Worm (Caenorhabditis elegans) whole organism, late embryonic: Measurements from ENCODE around the gene srw-23.

Experiments used
- C08G9.2 ChIP-seq: sonication (generic microtip); optimal IDR thresholded peaks from 2 replicates; lab custom pipeline; 2016; ENCODE audit warnings: mild to moderate bottlenecking, missing genetic modification characterization, moderate library complexity, missing compliant biosample characterization
- C38D4.7 ChIP-seq: fragments of 200-800 bp; sonication (Bioruptor generic); optimal IDR thresholded peaks from 2 replicates; lab custom pipeline; 2018; ENCODE audit warnings: mild to moderate bottlenecking, missing genetic modification characterization, moderate library complexity, missing compliant biosample characterization
- ahr-1 ChIP-seq: sonication (generic microtip); optimal IDR thresholded peaks from 2 replicates; lab custom pipeline; 2016; ENCODE audit warnings: missing genetic modification characterization, missing compliant biosample characterization
- ama-1 ChIP-seq: fragments of 150-350 bp; optimal IDR thresholded peaks from 2 replicates; lab custom pipeline; 2014
- ceh-2 ChIP-seq: sonication (generic microtip); optimal IDR thresholded peaks from 2 replicates; lab custom pipeline; 2016; ENCODE audit warnings: missing genotype, missing genetic modification characterization, missing compliant biosample characterization
- ceh-22 ChIP-seq: sonication (generic microtip); optimal IDR thresholded peaks from 2 replicates; lab custom pipeline; 2017; ENCODE audit warnings: missing biosample characterization, missing genetic modification characterization
- ceh-24 ChIP-seq: sonication (generic microtip); optimal IDR thresholded peaks from 2 replicates; lab custom pipeline; 2016; ENCODE audit warnings: mild to moderate bottlenecking, missing genetic modification characterization, missing compliant biosample characterization
- ceh-31 ChIP-seq: sonication (generic microtip); optimal IDR thresholded peaks from 2 replicates; lab custom pipeline; 2016; ENCODE audit warnings: missing genetic modification characterization, missing compliant biosample characterization
- ceh-48 ChIP-seq: sonication (generic microtip); optimal IDR thresholded peaks from 2 replicates; lab custom pipeline; 2016; ENCODE audit warnings: missing genetic modification characterization, inconsistent platforms, missing compliant biosample characterization
- ceh-9 ChIP-seq: sonication (generic microtip); optimal IDR thresholded peaks from 2 replicates; lab custom pipeline; 2016; ENCODE audit warnings: mild to moderate bottlenecking, missing genetic modification characterization, inconsistent platforms, missing compliant biosample characterization
- elt-2 ChIP-seq: sonication (generic microtip); optimal IDR thresholded peaks from 2 replicates; lab custom pipeline; 2016; ENCODE audit warnings: missing genetic modification reagents, missing genetic modification characterization, missing compliant biosample characterization
- elt-4 ChIP-seq: sonication (generic microtip); optimal IDR thresholded peaks from 2 replicates; lab custom pipeline; 2016; ENCODE audit warnings: missing genetic modification characterization, missing compliant biosample characterization
- eyg-1 ChIP-seq: sonication (generic microtip); optimal IDR thresholded peaks from 2 replicates; lab custom pipeline; 2016; ENCODE audit warnings: missing genotype, missing genetic modification characterization, missing compliant biosample characterization
- fax-1 ChIP-seq: sonication (generic microtip); optimal IDR thresholded peaks from 2 replicates; lab custom pipeline; 2016; ENCODE audit warnings: missing genotype, missing genetic modification characterization, missing compliant biosample characterization
- gmeb-2 ChIP-seq: sonication (generic microtip); optimal IDR thresholded peaks from 2 replicates; lab custom pipeline; 2016; ENCODE audit warnings: missing genetic modification characterization, inconsistent platforms, missing compliant biosample characterization
- hlh-13 ChIP-seq: fragments of 200-800 bp; sonication (Bioruptor generic); optimal IDR thresholded peaks from 2 replicates; lab custom pipeline; 2018; ENCODE audit warnings: mild to moderate bottlenecking, missing genetic modification characterization, missing compliant biosample characterization
- hlh-15 ChIP-seq: sonication (generic microtip); optimal IDR thresholded peaks from 2 replicates; lab custom pipeline; 2016; ENCODE audit warnings: missing genetic modification characterization, missing compliant biosample characterization
- hlh-8 ChIP-seq: sonication (generic microtip); optimal IDR thresholded peaks from 2 replicates; lab custom pipeline; 2016; ENCODE audit warnings: missing genotype, missing genetic modification characterization, missing compliant biosample characterization
- lin-11 ChIP-seq: fragments of 200-800 bp; sonication (Bioruptor generic); optimal IDR thresholded peaks from 2 replicates; lab custom pipeline; 2018; ENCODE audit warnings: mild to moderate bottlenecking, missing genetic modification characterization, missing compliant biosample characterization
- nfya-1 ChIP-seq: sonication (generic microtip); optimal IDR thresholded peaks from 2 replicates; lab custom pipeline; 2017; ENCODE audit warnings: missing genetic modification characterization, mild to moderate bottlenecking, missing compliant biosample characterization, antibody characterized with exemption, moderate library complexity
- nhr-11 ChIP-seq: fragments of 150-350 bp; optimal IDR thresholded peaks from 2 replicates; lab custom pipeline; 2014; ENCODE audit warnings: missing biosample characterization, missing genetic modification characterization
- pag-3 ChIP-seq: sonication (generic microtip); optimal IDR thresholded peaks from 2 replicates; lab custom pipeline; 2016; ENCODE audit warnings: missing compliant biosample characterization, missing genetic modification characterization, borderline replicate concordance
- pax-1 ChIP-seq: fragments of 150-350 bp; optimal IDR thresholded peaks from 2 replicates; lab custom pipeline; 2014; ENCODE audit warnings: missing biosample characterization, missing genetic modification characterization
- pha-2 ChIP-seq: sonication (generic microtip); optimal IDR thresholded peaks from 2 replicates; lab custom pipeline; 2017; ENCODE audit warnings: mild to moderate bottlenecking, missing genetic modification characterization, missing compliant biosample characterization
- sdc-2 ChIP-seq: sonication (generic microtip); optimal IDR thresholded peaks from 2 replicates; lab custom pipeline; 2016; ENCODE audit warnings: missing genotype, missing genetic modification characterization, missing compliant biosample characterization
- sox-4 ChIP-seq: sonication (generic microtip); optimal IDR thresholded peaks from 2 replicates; lab custom pipeline; 2017; ENCODE audit warnings: mild to moderate bottlenecking, missing genetic modification characterization, inconsistent platforms, missing compliant biosample characterization
- syd-9 ChIP-seq: sonication (generic microtip); optimal IDR thresholded peaks from 2 replicates; lab custom pipeline; 2016; ENCODE audit warnings: mild to moderate bottlenecking, missing genetic modification characterization, moderate library complexity, missing compliant biosample characterization
- tbx-2 ChIP-seq: sonication (generic microtip); optimal IDR thresholded peaks from 2 replicates; lab custom pipeline; 2016; ENCODE audit warnings: missing genetic modification characterization, missing compliant biosample characterization
- unc-42 ChIP-seq: sonication (generic microtip); optimal IDR thresholded peaks from 2 replicates; lab custom pipeline; 2016; ENCODE audit warnings: missing genotype, missing genetic modification characterization, missing compliant biosample characterization
- zip-5 ChIP-seq: sonication (generic microtip); optimal IDR thresholded peaks from 2 replicates; lab custom pipeline; 2016; ENCODE audit warnings: missing genetic modification characterization, missing compliant biosample characterization
- ztf-16 ChIP-seq: sonication (generic microtip); optimal IDR thresholded peaks from 2 replicates; lab custom pipeline; 2017; ENCODE audit warnings: missing genetic modification characterization, missing compliant biosample characterization

Gene srw-23

DNA sequence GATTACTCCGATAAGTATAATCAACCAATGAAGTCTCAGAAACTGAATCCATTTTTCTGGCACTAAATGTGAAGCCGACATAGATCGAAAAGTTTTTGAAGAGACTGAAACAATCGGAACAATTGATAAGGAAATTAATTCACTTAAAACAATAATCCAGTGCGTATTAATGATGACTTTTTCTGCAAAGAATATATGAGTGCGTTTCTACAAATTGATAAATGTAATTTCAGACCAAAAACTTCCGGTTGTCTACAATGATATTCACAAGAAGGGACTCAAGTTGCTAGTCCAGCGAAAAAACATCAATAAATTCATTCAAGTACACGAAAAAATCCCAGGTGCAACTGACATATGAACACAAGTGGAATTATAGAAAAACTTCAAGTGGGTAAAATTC is 4.0 kb upstream of the srw-23 start, which contains the start of gene clec-33:
Gene clec-33 (minus strand): TSS at position 101 of the 400 bp plus-strand sequence.
- no peak for TF ChIP-seq syd-9 (tag; lab: Kevin White, UChicago)
- no peak for TF ChIP-seq unc-42 (tag; lab: Kevin White, UChicago)
- no peak for TF ChIP-seq ama-1 (lab: Kevin White, UChicago)
- TF ChIP-seq zip-5 (tag; lab: Kevin White, UChicago): no peak
- TF ChIP-seq elt-2 (tag; lab: Kevin White, UChicago): no peak
- no peak for TF ChIP-seq C08G9.2
- TF ChIP-seq sox-4 (tag; lab: Kevin White, UChicago): no peak
- no peak for TF ChIP-seq nfya-1 (tag; lab: Kevin White, UChicago)

DNA sequence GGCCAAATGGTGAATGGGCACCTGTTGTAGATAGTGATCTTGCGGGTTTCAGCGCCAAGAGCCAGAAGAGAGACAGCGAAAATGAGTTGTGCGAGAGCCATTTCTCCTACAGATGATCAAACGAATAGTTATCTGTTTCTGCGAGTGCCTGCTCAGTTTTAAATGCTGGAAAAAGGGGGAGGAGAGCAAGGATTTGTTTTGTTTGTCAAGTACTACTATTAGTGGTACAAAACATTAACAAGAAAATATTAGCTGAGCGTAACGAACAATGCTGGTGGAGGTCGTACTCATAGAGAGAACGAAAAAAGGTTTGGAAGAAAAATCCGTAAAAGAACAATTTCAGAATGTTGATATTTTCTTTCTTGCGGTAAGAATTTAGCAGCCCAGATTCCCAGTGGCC is 2.4 kb upstream of the srw-23 start, which contains the start of gene thn-4:
Gene thn-4 (minus strand): TSS at position 101 of the 400 bp plus-strand sequence.
- TF ChIP-seq lin-11 (tag; lab: Kevin White, UChicago) (no peak), ceh-48 (tag; lab: Kevin White, UChicago) (no peak)
- TF ChIP-seq, all 69 proteins: peak for 0

DNA sequence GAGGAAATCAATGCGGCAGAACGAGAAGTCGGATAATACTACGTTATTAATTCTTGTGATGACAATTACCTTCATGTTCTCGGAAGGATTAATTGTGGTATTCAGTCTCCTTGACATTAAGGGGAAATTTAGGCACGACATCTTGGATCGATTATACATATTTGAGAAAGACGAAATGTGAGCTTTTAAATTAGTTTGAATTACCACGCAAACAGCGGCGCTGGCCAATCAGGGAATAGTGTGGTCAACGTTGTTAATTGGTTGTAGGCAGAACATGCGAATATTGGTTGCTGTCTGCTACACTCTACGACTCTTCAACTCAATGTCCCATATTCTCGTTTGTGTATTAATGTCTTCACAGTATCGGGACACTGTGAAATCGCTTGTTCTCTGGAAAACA is 1.2 kb downstream of the srw-23 start, which contains the start of gene F49A5.10:
Gene F49A5.10 (plus strand): TSS at position 301 of the 400 bp plus-strand sequence.
- TF ChIP-seq ama-1 (lab: Kevin White, UChicago): no peak
- TF ChIP-seq C38D4.7 (GFP tag; lab: Kevin White, UChicago): no peak
- no peak for TF ChIP-seq sox-4 (tag; lab: Kevin White, UChicago)
- TF ChIP-seq tbx-2: no peak
- TF ChIP-seq ceh-22: no peak
- no peak for TF ChIP-seq hlh-13 (GFP tag; lab: Kevin White, UChicago)
- TF ChIP-seq hlh-8: no peak
- TF ChIP-seq nfya-1 (tag; lab: Kevin White, UChicago): no peak
- TF ChIP-seq eyg-1 (tag; lab: Kevin White, UChicago): no peak
- no peak for TF ChIP-seq elt-4 (tag; lab: Kevin White, UChicago)
- no peak for TF ChIP-seq sdc-2 (tag; lab: Kevin White, UChicago)
- TF ChIP-seq ceh-9 (tag; lab: Kevin White, UChicago): no peak
- no peak for TF ChIP-seq pag-3 (tag; lab: Kevin White, UChicago)
- TF ChIP-seq ahr-1 (tag; lab: Kevin White, UChicago): no peak
- TF ChIP-seq ceh-31: no peak
- TF ChIP-seq nhr-11 (tag; lab: Kevin White, UChicago): no peak
- no peak for TF ChIP-seq unc-42 (tag; lab: Kevin White, UChicago)
- TF ChIP-seq hlh-15 (tag; lab: Kevin White, UChicago): no peak

DNA sequence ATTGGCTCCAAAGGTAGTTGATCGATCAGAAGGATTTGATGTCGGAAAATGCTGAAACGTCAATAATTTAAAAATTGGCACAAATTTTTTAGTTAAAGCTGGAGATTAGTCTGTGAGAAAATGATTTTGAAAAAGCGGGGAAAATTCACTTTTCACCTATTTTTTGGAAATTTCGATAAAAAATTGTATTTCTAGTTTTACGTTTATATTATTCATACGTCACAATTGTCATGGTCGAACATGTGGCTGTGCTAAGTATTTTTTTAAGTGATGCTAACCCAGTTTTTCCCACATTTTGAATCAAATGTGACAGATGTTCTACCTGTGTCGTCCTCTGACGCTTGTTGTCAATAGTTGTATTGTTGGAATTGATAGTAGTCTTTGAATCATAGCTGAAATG is 5.8 kb downstream of the srw-23 start:
- TF ChIP-seq syd-9 (tag; lab: Kevin White, UChicago): no peak
- TF ChIP-seq pag-3 (tag; lab: Kevin White, UChicago): no peak
- no peak for TF ChIP-seq fax-1 (tag; lab: Kevin White, UChicago)
- no peak for TF ChIP-seq pax-1 (tag; lab: Kevin White, UChicago)
- TF ChIP-seq ceh-48 (tag; lab: Kevin White, UChicago): no peak
- no peak for TF ChIP-seq ceh-24 (tag; lab: Kevin White, UChicago)

DNA sequence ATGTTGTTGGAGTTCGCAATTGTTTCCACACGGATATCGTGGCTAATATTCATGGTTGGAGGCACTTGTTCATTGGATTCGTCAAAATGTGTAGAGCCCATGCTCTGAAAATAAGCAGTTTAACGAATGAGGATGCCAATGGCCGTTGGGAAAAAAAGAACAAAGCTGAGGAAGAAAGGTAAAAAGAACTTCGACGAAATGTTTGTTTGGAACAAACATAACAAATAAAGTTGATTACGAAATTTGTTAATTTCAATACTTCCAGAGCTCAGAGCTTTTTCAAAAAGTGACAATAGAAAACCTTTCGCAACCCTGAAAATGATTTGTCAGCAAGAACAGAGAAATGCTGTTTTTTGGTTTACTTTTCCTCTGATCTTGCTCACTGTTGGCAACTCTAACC is 6.3 kb downstream of the srw-23 start, which contains the start of gene F09C6.3:
Gene F09C6.3 (minus strand): TSS at position 101 of the 400 bp plus-strand sequence.
- TF ChIP-seq ztf-16 (tag; lab: Kevin White, UChicago): no peak
- TF ChIP-seq nfya-1 (tag; lab: Kevin White, UChicago): no peak

DNA sequence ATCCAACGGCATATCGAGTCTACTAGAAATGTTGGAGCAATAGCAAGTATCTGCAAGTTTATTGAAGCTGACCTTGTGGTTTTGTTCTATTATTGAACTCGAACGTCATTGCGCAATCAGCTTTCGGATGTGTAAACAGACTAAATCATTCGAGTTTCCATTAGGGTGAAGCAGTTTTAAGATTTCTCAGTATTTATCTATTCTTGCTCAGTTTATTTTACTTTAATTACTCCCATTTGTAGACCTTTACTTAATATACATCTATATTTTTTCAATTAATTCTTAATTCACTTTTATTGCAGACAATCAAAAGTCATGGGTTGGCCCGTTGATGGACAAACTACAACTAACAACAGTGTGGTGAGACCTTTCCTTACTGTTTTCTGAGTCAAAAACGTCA is 6.9 kb downstream of the srw-23 start, which contains the start of gene F09C6.14:
Gene F09C6.14 (plus strand): TSS at position 301 of the 400 bp plus-strand sequence.
- TF ChIP-seq ceh-2 (tag; lab: Kevin White, UChicago) (no peak), sdc-2 (tag; lab: Kevin White, UChicago) (no peak), pha-2 (tag; lab: Kevin White, UChicago) (no peak), gmeb-2 (tag; lab: Kevin White, UChicago) (no peak)
